Worm (Caenorhabditis elegans): Measurements from ENCODE around the gene F32D8.8.

DNA sequence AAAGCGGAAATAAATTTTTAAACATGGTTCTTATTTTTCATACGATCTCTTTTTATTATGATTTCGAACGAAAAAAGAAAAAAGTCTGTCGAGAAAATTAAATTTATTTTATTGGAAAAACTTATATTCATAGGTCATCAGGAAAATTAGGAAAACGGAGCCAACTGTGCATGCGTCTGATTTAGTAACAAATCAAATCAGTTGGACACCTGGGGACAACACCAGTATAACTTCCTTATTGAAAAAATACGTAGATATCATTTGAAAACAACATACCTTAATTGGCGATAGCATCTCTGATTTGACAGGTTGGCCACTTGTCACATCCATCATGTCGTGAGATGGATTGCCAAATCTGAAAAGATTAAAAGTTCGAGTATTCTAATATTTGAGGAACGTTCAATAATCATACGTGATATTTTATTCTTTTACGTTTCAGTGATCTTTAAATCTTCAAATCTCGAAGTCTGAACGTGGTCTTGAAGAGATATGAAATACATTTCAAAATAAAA is 42.0 kb downstream of the F32D8.8 start:
- TF ChIP-seq egrh-3 (GFP tag; IDR thresholded peaks at IDR 0.05) (no peak), dpff-1 (tag; optimal IDR thresholded peaks at IDR 0.05) (no peak)
